Fruit fly (Drosophila melanogaster): ENCODE results near the gene CG7083.

dm6 chr3L:8312290-8312689, 28.3 kb upstream of the CG7083 start:
- TF ChIP-seq Myc (optimal IDR thresholded peaks at IDR 0.05) (no peak), tai (GFP tag; optimal IDR thresholded peaks at IDR 0.05) (no peak), usp (GFP tag; optimal IDR thresholded peaks at IDR 0.05) (no peak), CrebA (GFP tag; optimal IDR thresholded peaks at IDR 0.05; ENCODE audit: borderline replicate concordance) (no peak), psq (GFP tag; optimal IDR thresholded peaks at IDR 0.05) (no peak), HLH106 (tag; optimal IDR thresholded peaks at IDR 0.05) (no peak), Hr83 (GFP tag; optimal IDR thresholded peaks at IDR 0.05; ENCODE audit: poor library complexity, severe bottlenecking) (no peak), h (GFP tag; optimal IDR thresholded peaks at IDR 0.05) (no peak), Dfd (GFP tag; optimal IDR thresholded peaks at IDR 0.05) (no peak)
